Fruit fly (Drosophila melanogaster): ENCODE results near the gene Alp13.

DNA sequence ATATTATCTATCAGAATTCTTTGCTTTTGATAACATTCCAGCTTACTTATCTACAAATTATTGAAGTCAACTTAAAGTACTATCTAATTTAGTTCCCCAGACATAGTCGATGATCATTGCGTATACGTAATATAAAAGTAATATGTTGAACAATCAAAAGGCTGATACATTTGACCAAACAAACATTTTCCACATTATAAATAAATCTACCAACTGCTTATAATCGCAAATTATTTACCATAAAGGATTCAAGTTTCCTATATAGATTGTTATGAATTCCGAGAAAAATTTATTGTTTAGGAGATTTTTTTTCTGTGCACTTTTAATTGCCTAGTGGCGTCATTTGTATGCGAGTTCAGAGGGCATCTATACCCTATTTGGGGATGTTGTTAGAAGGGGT lies 11.5 kb upstream of the Alp13 start:
- TF ChIP-seq EcR (GFP tag; optimal IDR thresholded peaks at IDR 0.05): no peak
- no peak for TF ChIP-seq pan (optimal IDR thresholded peaks at IDR 0.05)
- TF ChIP-seq CG8478 (optimal IDR thresholded peaks at IDR 0.05): no peak
- no peak for TF ChIP-seq Dll (optimal IDR thresholded peaks at IDR 0.05)
- TF ChIP-seq usp (GFP tag; optimal IDR thresholded peaks at IDR 0.05): no peak
- TF ChIP-seq psq (optimal IDR thresholded peaks at IDR 0.05): no peak

Data from whole organism.